Worm (Caenorhabditis elegans) whole organism, late embryonic: ENCODE data around the gene K12G11.6.
A peak's percentile ranks its signal among the peaks of the same experiment; 100 is the strongest.

Experiments used
- C08G9.2 ChIP-seq: sonication (generic microtip); optimal IDR thresholded peaks from 2 replicates; lab custom pipeline; 2016; ENCODE audit warnings: mild to moderate bottlenecking, missing genetic modification characterization, moderate library complexity, missing compliant biosample characterization
- C38D4.7 ChIP-seq: fragments of 200-800 bp; sonication (Bioruptor generic); optimal IDR thresholded peaks from 2 replicates; lab custom pipeline; 2018; ENCODE audit warnings: mild to moderate bottlenecking, missing genetic modification characterization, moderate library complexity, missing compliant biosample characterization
- F13H6.1 ChIP-seq: sonication (generic microtip); optimal IDR thresholded peaks from 2 replicates; lab custom pipeline; 2016; ENCODE audit warnings: missing genetic modification characterization, missing compliant biosample characterization
- K09A11.1 ChIP-seq: sonication (generic microtip); optimal IDR thresholded peaks from 2 replicates; lab custom pipeline; 2017; ENCODE audit warnings: antibody characterized with exemption, mild to moderate bottlenecking, missing genetic modification characterization, missing compliant biosample characterization; ENCODE audit not compliant: insufficient read depth
- ceh-18 ChIP-seq: sonication (generic microtip); optimal IDR thresholded peaks from 2 replicates; lab custom pipeline; 2016; ENCODE audit warnings: missing genetic modification characterization, missing compliant biosample characterization
- ceh-22 ChIP-seq: sonication (generic microtip); optimal IDR thresholded peaks from 2 replicates; lab custom pipeline; 2017; ENCODE audit warnings: missing biosample characterization, missing genetic modification characterization
- ceh-30 ChIP-seq: fragments of 150-350 bp; optimal IDR thresholded peaks from 2 replicates; lab custom pipeline; 2014; ENCODE audit warnings: missing biosample characterization, missing genetic modification characterization
- ceh-31 ChIP-seq: sonication (generic microtip); optimal IDR thresholded peaks from 2 replicates; lab custom pipeline; 2016; ENCODE audit warnings: missing genetic modification characterization, missing compliant biosample characterization
- ceh-45 ChIP-seq: fragments of 200-800 bp; sonication (Bioruptor generic); IDR thresholded peaks from 2 replicates; pipeline ENCODE4 v1.3.6; 2022; ENCODE audit warnings: missing genetic modification reagents, missing genetic modification characterization, missing compliant biosample characterization
- ceh-6 ChIP-seq: fragments of 200-800 bp; sonication (Bioruptor generic); optimal IDR thresholded peaks from 2 replicates; lab custom pipeline; 2018; ENCODE audit warnings: mild to moderate bottlenecking, missing genetic modification characterization, missing compliant biosample characterization
- ceh-9 ChIP-seq: sonication (generic microtip); optimal IDR thresholded peaks from 2 replicates; lab custom pipeline; 2016; ENCODE audit warnings: mild to moderate bottlenecking, missing genetic modification characterization, inconsistent platforms, missing compliant biosample characterization
- dmd-4 ChIP-seq: sonication (generic microtip); optimal IDR thresholded peaks from 2 replicates; lab custom pipeline; 2016; ENCODE audit warnings: borderline replicate concordance, missing genetic modification characterization, missing compliant biosample characterization
- dve-1 ChIP-seq: sonication (generic microtip); optimal IDR thresholded peaks from 2 replicates; lab custom pipeline; 2017; ENCODE audit warnings: antibody characterized with exemption, mild to moderate bottlenecking, missing genetic modification characterization, missing compliant biosample characterization
- elt-2 ChIP-seq: sonication (generic microtip); optimal IDR thresholded peaks from 2 replicates; lab custom pipeline; 2016; ENCODE audit warnings: missing genetic modification reagents, missing genetic modification characterization, missing compliant biosample characterization
- ets-4 ChIP-seq: sonication (generic microtip); optimal IDR thresholded peaks from 2 replicates; lab custom pipeline; 2016; ENCODE audit warnings: missing genetic modification characterization, missing compliant biosample characterization
- eyg-1 ChIP-seq: sonication (generic microtip); optimal IDR thresholded peaks from 2 replicates; lab custom pipeline; 2016; ENCODE audit warnings: missing genotype, missing genetic modification characterization, missing compliant biosample characterization
- fax-1 ChIP-seq: sonication (generic microtip); optimal IDR thresholded peaks from 2 replicates; lab custom pipeline; 2016; ENCODE audit warnings: missing genotype, missing genetic modification characterization, missing compliant biosample characterization
- fkh-10 ChIP-seq: fragments of 150-350 bp; optimal IDR thresholded peaks from 2 replicates; lab custom pipeline; 2014; ENCODE audit warnings: missing biosample characterization, missing genetic modification reagents, missing genetic modification characterization
- gmeb-2 ChIP-seq: sonication (generic microtip); optimal IDR thresholded peaks from 2 replicates; lab custom pipeline; 2016; ENCODE audit warnings: missing genetic modification characterization, inconsistent platforms, missing compliant biosample characterization
- lim-6 ChIP-seq: sonication (generic microtip); optimal IDR thresholded peaks from 2 replicates; lab custom pipeline; 2016; ENCODE audit warnings: missing genetic modification characterization, missing compliant biosample characterization
- lin-11 ChIP-seq: fragments of 200-800 bp; sonication (Bioruptor generic); optimal IDR thresholded peaks from 2 replicates; lab custom pipeline; 2018; ENCODE audit warnings: mild to moderate bottlenecking, missing genetic modification characterization, missing compliant biosample characterization
- nfya-1 ChIP-seq: sonication (generic microtip); optimal IDR thresholded peaks from 2 replicates; lab custom pipeline; 2017; ENCODE audit warnings: missing genetic modification characterization, mild to moderate bottlenecking, missing compliant biosample characterization, antibody characterized with exemption, moderate library complexity
- nhr-11 ChIP-seq: fragments of 150-350 bp; optimal IDR thresholded peaks from 2 replicates; lab custom pipeline; 2014; ENCODE audit warnings: missing biosample characterization, missing genetic modification characterization
- odd-2 ChIP-seq: sonication (generic microtip); optimal IDR thresholded peaks from 2 replicates; lab custom pipeline; 2017; ENCODE audit warnings: antibody characterized with exemption, mild to moderate bottlenecking, missing genetic modification characterization, missing compliant biosample characterization
- pat-9 ChIP-seq: fragments of 200-800 bp; sonication (Bioruptor generic); optimal IDR thresholded peaks from 2 replicates; lab custom pipeline; 2018; ENCODE audit warnings: mild to moderate bottlenecking, missing genetic modification characterization, moderate library complexity, missing compliant biosample characterization
- pax-1 ChIP-seq: fragments of 150-350 bp; optimal IDR thresholded peaks from 2 replicates; lab custom pipeline; 2014; ENCODE audit warnings: missing biosample characterization, missing genetic modification characterization
- pqm-1 ChIP-seq: sonication (generic microtip); optimal IDR thresholded peaks from 2 replicates; lab custom pipeline; 2016; ENCODE audit warnings: missing genetic modification characterization, missing compliant biosample characterization
- rnt-1 ChIP-seq: sonication (generic microtip); optimal IDR thresholded peaks from 2 replicates; lab custom pipeline; 2016; ENCODE audit warnings: missing genetic modification characterization, missing compliant biosample characterization
- sox-2 ChIP-seq: fragments of 200-800 bp; sonication (Bioruptor generic); IDR thresholded peaks from 2 replicates; pipeline ENCODE4 v1.3.6; 2022; ENCODE audit warnings: missing genetic modification reagents, missing genetic modification characterization, missing compliant biosample characterization
- sox-4 ChIP-seq: sonication (generic microtip); optimal IDR thresholded peaks from 2 replicates; lab custom pipeline; 2017; ENCODE audit warnings: mild to moderate bottlenecking, missing genetic modification characterization, inconsistent platforms, missing compliant biosample characterization
- tbx-2 ChIP-seq: sonication (generic microtip); optimal IDR thresholded peaks from 2 replicates; lab custom pipeline; 2016; ENCODE audit warnings: missing genetic modification characterization, missing compliant biosample characterization
- tbx-7 ChIP-seq: sonication (generic microtip); optimal IDR thresholded peaks from 2 replicates; lab custom pipeline; 2016; ENCODE audit warnings: missing genotype, missing genetic modification characterization, missing compliant biosample characterization
- ttx-3 ChIP-seq: sonication (generic microtip); optimal IDR thresholded peaks from 2 replicates; lab custom pipeline; 2016; ENCODE audit warnings: missing genetic modification reagents, missing genetic modification characterization, missing compliant biosample characterization
- unc-86 ChIP-seq: sonication (generic microtip); optimal IDR thresholded peaks from 2 replicates; lab custom pipeline; 2016; ENCODE audit warnings: missing genetic modification characterization, missing compliant biosample characterization
- ztf-16 ChIP-seq: sonication (generic microtip); optimal IDR thresholded peaks from 2 replicates; lab custom pipeline; 2017; ENCODE audit warnings: missing genetic modification characterization, missing compliant biosample characterization

Gene K12G11.6

ce11 chrV:11876657-11877056 lies 17.5 kb upstream of the K12G11.6 start:
- TF ChIP-seq lim-6 (no peak), ceh-18 (tag; lab: Kevin White, UChicago) (no peak), fkh-10 (GFP tag; lab: Kevin White, UChicago) (no peak), dmd-4 (tag; lab: Kevin White, UChicago) (no peak), nhr-11 (no peak), fax-1 (tag; lab: Kevin White, UChicago) (no peak), ceh-30 (no peak), ttx-3 (tag; lab: Kevin White, UChicago) (no peak), F13H6.1 (tag; lab: Kevin White, UChicago) (no peak), pax-1 (tag; lab: Kevin White, UChicago) (no peak), ets-4 (no peak), dve-1 (tag; lab: Kevin White, UChicago) (no peak)
- TF ChIP-seq, all 69 proteins: peak for 0

- TF ChIP-seq tbx-2 (tag; lab: Kevin White, UChicago), result no peak
- no peak for TF ChIP-seq gmeb-2 (tag; lab: Kevin White, UChicago)
- TF ChIP-seq fax-1 (tag; lab: Kevin White, UChicago), result no peak
- TF ChIP-seq unc-86 (tag; lab: Kevin White, UChicago), result no peak
- no peak for TF ChIP-seq ceh-9 (tag; lab: Kevin White, UChicago)
- no peak for TF ChIP-seq sox-4 (tag; lab: Kevin White, UChicago)
- no peak for TF ChIP-seq ceh-22 (tag; lab: Kevin White, UChicago)
- no peak for TF ChIP-seq C08G9.2
- no peak for TF ChIP-seq ceh-6 (GFP tag; lab: Kevin White, UChicago)
- no peak for TF ChIP-seq C38D4.7
- no peak for TF ChIP-seq dmd-4 (tag; lab: Kevin White, UChicago)
- TF ChIP-seq elt-2 (tag; lab: Kevin White, UChicago), result no peak
Measured at ce11 chrV:11879732-11880131, 14.4 kb upstream of the K12G11.6 start, which contains the start of gene sulp-5. Gene sulp-5 (plus strand): TSS chrV:11880032.

- TF ChIP-seq K09A11.1 (tag; lab: Kevin White, UChicago), result peak; percentile 39
- TF ChIP-seq sox-4 (tag; lab: Kevin White, UChicago), result no peak
- TF ChIP-seq, all 69 proteins: peak for 1
Measured at ce11 chrV:11883215-11883614, 10.9 kb upstream of the K12G11.6 start.

- TF ChIP-seq eyg-1 (tag; lab: Kevin White, UChicago) (no peak), tbx-7 (tag; lab: Kevin White, UChicago) (no peak), nfya-1 (no peak), ztf-16 (tag; lab: Kevin White, UChicago) (no peak), ceh-6 (GFP tag; lab: Kevin White, UChicago) (no peak), pat-9 (tag; lab: Kevin White, UChicago) (no peak), sox-2 (GFP tag; lab: Robert Waterston, UW) (no peak), fax-1 (tag; lab: Kevin White, UChicago) (no peak), unc-86 (tag; lab: Kevin White, UChicago) (no peak), pqm-1 (tag; lab: Kevin White, UChicago) (no peak), odd-2 (tag; lab: Kevin White, UChicago) (no peak), pax-1 (tag; lab: Kevin White, UChicago) (no peak), ceh-31 (tag; lab: Kevin White, UChicago) (no peak), rnt-1 (tag; lab: Kevin White, UChicago) (no peak), lin-11 (tag; lab: Kevin White, UChicago) (no peak), gmeb-2 (tag; lab: Kevin White, UChicago) (no peak), ceh-45 (no peak)
Measured at ce11 chrV:11885087-11885486, 9.0 kb upstream of the K12G11.6 start.
